Worm (Caenorhabditis elegans): ENCODE results near the gene F59C12.3.

DNA sequence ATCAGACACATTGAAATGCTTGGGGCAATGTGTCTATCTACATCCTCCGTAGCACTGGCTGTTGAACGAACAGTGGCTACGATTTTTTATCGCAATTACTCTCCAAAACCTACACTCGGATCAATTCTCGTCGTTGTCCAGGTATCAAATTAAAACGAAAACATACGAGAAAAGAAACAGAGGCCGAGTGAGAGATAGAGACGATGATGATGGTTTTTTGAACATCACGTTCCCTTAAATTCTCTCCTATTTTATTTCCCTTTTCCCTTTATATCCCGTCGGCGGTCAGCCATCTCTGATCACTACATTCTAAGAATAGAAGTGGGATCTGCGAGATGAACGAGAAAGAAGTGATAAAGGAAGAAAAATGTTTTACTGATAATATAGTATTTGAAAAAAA, 49.9 kb downstream of the F59C12.3 start:
- TF ChIP-seq mab-5 (tag; optimal IDR thresholded peaks at IDR 0.05) (no peak), zag-1 (tag; optimal IDR thresholded peaks at IDR 0.05) (no peak), elt-3 (tag; optimal IDR thresholded peaks at IDR 0.05) (no peak), nhr-25 (tag; optimal IDR thresholded peaks at IDR 0.05) (no peak), ama-1 (optimal IDR thresholded peaks at IDR 0.05) (no peak), elt-1 (tag; optimal IDR thresholded peaks at IDR 0.05) (no peak), unc-39 (tag; optimal IDR thresholded peaks at IDR 0.05) (no peak), nhr-237 (tag; optimal IDR thresholded peaks at IDR 0.05) (no peak), lin-39 (tag; optimal IDR thresholded peaks at IDR 0.05) (no peak), sem-4 (tag; optimal IDR thresholded peaks at IDR 0.05) (no peak)

Measured in whole organism, L2 larva.